Worm (Caenorhabditis elegans) whole organism, midembryonic: ENCODE data around the gene str-121.

Experiments
- flt-1 ChIP-seq: fragments of 200-800 bp; sonication (Bioruptor generic); IDR thresholded peaks from 2 replicates; pipeline ENCODE4 v1.3.6; 2022; ENCODE audit warnings: missing genetic modification characterization, missing compliant biosample characterization
- tab-1 ChIP-seq: fragments of 200-800 bp; sonication (Bioruptor generic); IDR thresholded peaks from 2 replicates; pipeline ENCODE4 v1.3.6; 2022; ENCODE audit warnings: missing genetic modification characterization, missing compliant biosample characterization

DNA sequence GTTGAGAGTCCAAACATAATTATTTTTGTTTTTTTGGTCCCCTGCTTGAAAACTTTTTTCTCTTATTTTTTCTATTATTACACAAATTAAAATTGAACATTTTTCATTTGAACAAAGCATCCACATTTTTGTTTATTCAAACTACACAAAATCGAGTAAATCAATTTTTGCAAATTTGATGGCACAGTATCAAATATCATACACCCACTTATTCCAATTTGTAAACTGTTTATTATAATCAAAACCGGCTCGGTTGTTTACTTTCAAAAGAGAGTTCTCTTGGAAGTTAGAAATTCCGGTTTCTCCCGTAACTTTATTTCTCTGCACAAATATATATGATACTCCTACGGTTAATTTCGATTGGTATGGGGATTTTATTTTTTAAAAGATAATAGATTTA, 13.5 kb upstream of the str-121 start, which contains the start of gene lgc-26:
- TF ChIP-seq tab-1 (no peak), flt-1 (GFP tag; lab: Robert Waterston, UW) (no peak)
